Worm (Caenorhabditis elegans): ENCODE data around the gene cki-1.

cki-1 gene

ce11 chrII:7853679-7854078, 42.6 kb downstream of the cki-1 start, which contains the start of gene T09A5.5:
Gene T09A5.5, minus strand, starts transcription at chrII:7853779.
- TF ChIP-seq ceh-90 (tag; optimal IDR thresholded peaks at IDR 0.05) = no peak
- no peak for TF ChIP-seq C16A3.4 (tag; optimal IDR thresholded peaks at IDR 0.05)
- TF ChIP-seq nhr-76 (tag; optimal IDR thresholded peaks at IDR 0.05) = no peak
- TF ChIP-seq dpl-1 (GFP tag; optimal IDR thresholded peaks at IDR 0.05) = no peak
- TF ChIP-seq mdl-1 (tag; optimal IDR thresholded peaks at IDR 0.05) = no peak
- no peak for TF ChIP-seq vab-15 (tag; optimal IDR thresholded peaks at IDR 0.05)
- TF ChIP-seq alr-1 (tag; optimal IDR thresholded peaks at IDR 0.05; ENCODE audit: borderline replicate concordance) = no peak
- TF ChIP-seq unc-98 (GFP tag; IDR thresholded peaks at IDR 0.05) = no peak
- TF ChIP-seq mab-9 (GFP tag; IDR thresholded peaks at IDR 0.05) = no peak
- no peak for TF ChIP-seq isw-1 (GFP tag; IDR thresholded peaks at IDR 0.05)
- TF ChIP-seq F16B12.6 (tag; optimal IDR thresholded peaks at IDR 0.05) = no peak
- TF ChIP-seq grh-1 (GFP tag; IDR thresholded peaks at IDR 0.05) = no peak
- TF ChIP-seq pax-3 (tag; optimal IDR thresholded peaks at IDR 0.05) = no peak
- no peak for TF ChIP-seq aly-2 (tag; optimal IDR thresholded peaks at IDR 0.05)
- TF ChIP-seq hlh-4 (tag; optimal IDR thresholded peaks at IDR 0.05) = no peak
- TF ChIP-seq ztf-11 (tag; optimal IDR thresholded peaks at IDR 0.05) = no peak

ce11 chrII:7854942-7855341, 43.9 kb downstream of the cki-1 start, which contains the start of gene mdt-10:
Gene mdt-10, minus strand, starts transcription at chrII:7855042.
- TF ChIP-seq nhr-71 (tag; optimal IDR thresholded peaks at IDR 0.05) (no peak), unc-30 (tag; optimal IDR thresholded peaks at IDR 0.05) (no peak), nhr-85 (tag) (no peak), xbp-1 (tag; optimal IDR thresholded peaks at IDR 0.05) (no peak), Y116A8C.19 (tag; optimal IDR thresholded peaks at IDR 0.05; ENCODE audit: borderline replicate concordance) (no peak), elt-3 (tag; optimal IDR thresholded peaks at IDR 0.05) (no peak), ceh-8 (GFP tag; optimal IDR thresholded peaks at IDR 0.05) (no peak)

DNA sequence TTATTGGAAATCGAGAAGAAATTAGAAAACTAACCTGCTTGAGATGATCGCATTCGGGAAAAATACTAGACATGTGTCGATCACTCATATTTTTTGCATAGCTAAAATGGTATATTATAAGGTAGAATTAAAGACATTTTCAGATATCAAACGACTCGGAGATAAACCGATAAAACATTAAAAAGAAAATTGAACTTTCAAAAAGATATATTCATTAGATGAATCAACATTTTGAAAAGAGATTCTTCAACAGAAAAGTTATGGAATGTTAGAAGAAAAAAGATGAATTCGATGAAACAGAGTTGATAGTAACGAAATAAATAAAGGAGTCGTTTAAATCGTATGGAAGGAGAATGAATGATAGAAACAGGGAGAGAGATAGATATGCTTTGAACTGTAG, 44.6 kb downstream of the cki-1 start, which contains the start of gene mdmh-35:
Gene mdmh-35, minus strand, starts transcription at position 101 of the 400 bp plus-strand sequence.
- TF ChIP-seq blmp-1 (tag; optimal IDR thresholded peaks at IDR 0.05) = no peak
- TF ChIP-seq nhr-77 (tag; optimal IDR thresholded peaks at IDR 0.05) = no peak
- no peak for TF ChIP-seq nhr-76 (tag; optimal IDR thresholded peaks at IDR 0.05)
- TF ChIP-seq lin-35 (GFP tag; optimal IDR thresholded peaks at IDR 0.05) = no peak
- TF ChIP-seq aly-2 (tag; optimal IDR thresholded peaks at IDR 0.05) = no peak
- no peak for TF ChIP-seq tbx-2 (tag; optimal IDR thresholded peaks at IDR 0.05)
- no peak for TF ChIP-seq sox-4 (tag; optimal IDR thresholded peaks at IDR 0.05)
- no peak for TF ChIP-seq efl-1 (optimal IDR thresholded peaks at IDR 0.05)
- no peak for TF ChIP-seq efl-1 (GFP tag; optimal IDR thresholded peaks at IDR 0.05 in 1 of 2)
- TF ChIP-seq nhr-11 (tag; optimal IDR thresholded peaks at IDR 0.05) = no peak
- no peak for TF ChIP-seq ceh-90 (tag; optimal IDR thresholded peaks at IDR 0.05)

- TF ChIP-seq nhr-76 (tag; optimal IDR thresholded peaks at IDR 0.05) = no peak
- TF ChIP-seq dsc-1 (tag; optimal IDR thresholded peaks at IDR 0.05) = peak; percentile 47
- TF ChIP-seq fkh-8 (tag; optimal IDR thresholded peaks at IDR 0.05) = peak; percentile 51
- TF ChIP-seq unc-62 (GFP tag; optimal IDR thresholded peaks at IDR 0.05) = no peak
- TF ChIP-seq zag-1 (tag; optimal IDR thresholded peaks at IDR 0.05) = no peak
- TF ChIP-seq skn-1 (tag; optimal IDR thresholded peaks at IDR 0.05) = peak; percentile 45
- TF ChIP-seq unc-98 (GFP tag; IDR thresholded peaks at IDR 0.05) = no peak
- TF ChIP-seq C04F5.9 (tag; optimal IDR thresholded peaks at IDR 0.05) = peak; percentile 23
- no peak for TF ChIP-seq hlh-17 (GFP tag; optimal IDR thresholded peaks at IDR 0.05; ENCODE audit: borderline replicate concordance)
- TF ChIP-seq C34B4.2 (tag; optimal IDR thresholded peaks at IDR 0.05) = no peak
- TF ChIP-seq Y116A8C.19 (tag; optimal IDR thresholded peaks at IDR 0.05; ENCODE audit: borderline replicate concordance) = no peak
- TF ChIP-seq aha-1 (tag; optimal IDR thresholded peaks at IDR 0.05) = no peak
- peak; percentile 40 for TF ChIP-seq isw-1 (GFP tag; IDR thresholded peaks at IDR 0.05)
- no peak for TF ChIP-seq tlp-1 (tag; optimal IDR thresholded peaks at IDR 0.05)
- no peak for TF ChIP-seq egl-27 (tag; optimal IDR thresholded peaks at IDR 0.05)
- TF ChIP-seq hlh-4 (tag; optimal IDR thresholded peaks at IDR 0.05) = no peak
- TF ChIP-seq unc-30 (tag; optimal IDR thresholded peaks at IDR 0.05) = no peak
- TF ChIP-seq fkh-4 (tag; optimal IDR thresholded peaks at IDR 0.05; ENCODE audit: borderline replicate concordance) = no peak
- TF ChIP-seq zip-4 (GFP tag; optimal IDR thresholded peaks at IDR 0.05) = no peak
- TF ChIP-seq ceh-8 (GFP tag; optimal IDR thresholded peaks at IDR 0.05) = no peak
- TF ChIP-seq snu-23 (GFP tag; optimal IDR thresholded peaks at IDR 0.05) = peak; percentile 72
- peak; percentile 46 for TF ChIP-seq tbx-2 (tag; optimal IDR thresholded peaks at IDR 0.05)
- TF ChIP-seq elt-2 (tag; optimal IDR thresholded peaks at IDR 0.05) = no peak
- peak; percentile 52 for TF ChIP-seq swsn-7 (tag; optimal IDR thresholded peaks at IDR 0.05)
- no peak for TF ChIP-seq elt-3 (tag; optimal IDR thresholded peaks at IDR 0.05)
These were observed 46.5 kb downstream of the cki-1 start, which contains the start of the genes cec-3 and T09A5.15 for ce11 chrII:7857485-7858010. Gene cec-3, minus strand, starts transcription at chrII:7857600. Gene T09A5.15, plus strand, starts transcription at chrII:7857960.

Data from whole organism, L1 larva.